Worm (Caenorhabditis elegans) whole organism, L1 larva: ENCODE data around the gene ugt-64.

Experiments
- aha-1 ChIP-seq: fragments of 150-350 bp; optimal IDR thresholded peaks from 2 replicates; lab custom pipeline; 2014; ENCODE audit warnings: missing biosample characterization, missing genetic modification characterization
- efl-1 ChIP-seq, 4 experiments: fragments of 150-350 bp; optimal IDR thresholded peaks in 3 of 4; peaks in 1 of 4; 1 replicate in 1 of 4; 2 replicates in 3 of 4; lab custom pipeline; 2014; ENCODE audit warnings: missing biosample characterization in 2 of 4, missing genetic modification characterization in 2 of 4, missing genetic modification reagents in 2 of 4

The ugt-64 gene

DNA sequence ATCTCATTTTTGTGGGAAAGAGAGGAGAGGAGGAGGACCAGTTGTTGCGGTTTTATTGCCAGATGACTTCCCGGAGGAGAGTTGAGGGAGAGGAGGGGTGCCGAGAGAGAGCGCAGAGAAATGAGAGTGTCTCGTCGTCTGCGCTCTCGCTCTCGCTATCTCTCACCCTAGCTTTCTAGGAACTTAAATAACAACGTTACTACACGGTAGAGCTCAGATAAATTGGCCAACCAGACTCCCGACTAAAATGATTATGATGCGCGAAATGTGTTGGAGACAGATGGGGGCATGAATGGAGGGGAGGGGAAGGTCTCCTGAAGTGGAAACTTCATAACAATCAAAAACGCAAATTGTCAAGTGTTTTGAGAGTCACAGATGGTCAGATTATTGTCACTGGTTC, 51.5 kb downstream of the ugt-64 start:
- TF ChIP-seq aha-1 (tag; lab: Kevin White, UChicago) (no peak), efl-1 (optimal IDR thresholded peaks at IDR 0.05; lab: Kevin White, UChicago) (no peak), efl-1 (GFP tag; optimal IDR thresholded peaks at IDR 0.05 in 1 of 2; lab: Kevin White, UChicago) (no peak)
